Worm (Caenorhabditis elegans) whole organism, L4 larva: ENCODE results near the gene snf-10.

Source experiments
- aha-1 ChIP-seq: fragments of 150-350 bp; peaks from one replicate; lab custom pipeline; 2014; ENCODE audit warnings: missing biosample characterization, missing genetic modification characterization
- snpc-1.2 ChIP-seq: fragments of 200-800 bp; sonication (Bioruptor generic); IDR thresholded peaks from 2 replicates; pipeline ENCODE4 v1.3.6; 2022; ENCODE audit warnings: missing genetic modification reagents, missing genetic modification characterization, missing compliant biosample characterization

ce11 chrV:10489998-10490397 is 49.4 kb upstream of the snf-10 start, which contains the start of gene ncx-5:
- TF ChIP-seq aha-1 (tag; lab: Kevin White, UChicago) (no peak), snpc-1.2 (GFP tag; lab: Robert Waterston, UW) (no peak)
